Worm (Caenorhabditis elegans) whole organism, L4 larva: ENCODE data around the gene srh-272.
A peak's percentile ranks its signal among the peaks of the same experiment; 100 is the strongest.

ENCODE experiments used
- D1046.2 ChIP-seq: fragments of 200-800 bp; sonication (Bioruptor generic); IDR thresholded peaks from 2 replicates; pipeline ENCODE4 v1.3.6; 2022; ENCODE audit warnings: missing genetic modification characterization, missing compliant biosample characterization
- F10B5.3 ChIP-seq: sonication (generic microtip); optimal IDR thresholded peaks from 2 replicates; lab custom pipeline; 2016; ENCODE audit warnings: mild to moderate bottlenecking, missing genetic modification characterization, missing compliant biosample characterization
- F44E2.7 ChIP-seq: fragments of 200-800 bp; sonication (Bioruptor generic); IDR thresholded peaks from 2 replicates; pipeline ENCODE4 v2.1.2; 2022; ENCODE audit warnings: missing genetic modification characterization, missing compliant biosample characterization
- T26A8.4 ChIP-seq: fragments of 200-800 bp; sonication (Bioruptor generic); IDR thresholded peaks from 2 replicates; pipeline ENCODE4 v1.3.6; 2022; ENCODE audit warnings: missing genetic modification characterization, missing compliant biosample characterization
- Y105C5A.15 ChIP-seq: fragments of 200-800 bp; sonication (Bioruptor generic); IDR thresholded peaks from 2 replicates; pipeline ENCODE4 v1.3.6; 2022; ENCODE audit warnings: missing genetic modification characterization, missing compliant biosample characterization
- Y48G9A.11 ChIP-seq: fragments of 200-800 bp; sonication (Bioruptor generic); IDR thresholded peaks from 2 replicates; pipeline ENCODE4 v1.3.6; 2022; ENCODE audit warnings: missing genetic modification reagents, missing genetic modification characterization, missing compliant biosample characterization
- arid-1 ChIP-seq: fragments of 200-800 bp; sonication (Bioruptor generic); conservative IDR thresholded peaks from 2 replicates; pipeline ENCODE4 v1.3.6; 2022; ENCODE audit warnings: missing genetic modification reagents, missing genetic modification characterization, missing compliant biosample characterization
- ceh-20 ChIP-seq: fragments of 200-800 bp; sonication (Bioruptor generic); IDR thresholded peaks from 2 replicates; pipeline ENCODE4 v1.3.6; 2022; ENCODE audit warnings: missing genetic modification reagents, missing genetic modification characterization, missing compliant biosample characterization
- ceh-32 ChIP-seq: sonication (generic microtip); optimal IDR thresholded peaks from 2 replicates; lab custom pipeline; 2016; ENCODE audit warnings: mild to moderate bottlenecking, missing genetic modification characterization, missing compliant biosample characterization; ENCODE audit not compliant: poor library complexity
- ceh-82 ChIP-seq: sonication (generic microtip); optimal IDR thresholded peaks from 2 replicates; lab custom pipeline; 2017; ENCODE audit warnings: missing biosample characterization, missing genetic modification characterization
- ces-1 ChIP-seq: fragments of 150-350 bp; sonication (generic microtip); optimal IDR thresholded peaks from 4 replicates; lab custom pipeline; 2014; ENCODE audit warnings: missing biosample characterization, missing genetic modification reagents, missing genetic modification characterization
- daf-12 ChIP-seq: fragments of 150-350 bp; optimal IDR thresholded peaks from 2 replicates; lab custom pipeline; 2014; ENCODE audit warnings: missing biosample characterization, missing genetic modification reagents, missing genetic modification characterization
- daf-19 ChIP-seq: fragments of 200-800 bp; sonication (Bioruptor generic); conservative IDR thresholded peaks from 2 replicates; pipeline ENCODE4 v1.3.6; 2022; ENCODE audit warnings: missing genetic modification characterization, missing compliant biosample characterization
- dmd-8 ChIP-seq: fragments of 200-800 bp; sonication (Bioruptor generic); IDR thresholded peaks from 2 replicates; pipeline ENCODE4 v1.3.6; 2022; ENCODE audit warnings: missing genetic modification characterization, missing compliant biosample characterization
- dpl-1 ChIP-seq: fragments of 150-350 bp; optimal IDR thresholded peaks from 2 replicates; lab custom pipeline; 2014; ENCODE audit warnings: missing biosample characterization, missing genetic modification reagents, missing genetic modification characterization
- fos-1 ChIP-seq: fragments of 150-350 bp; optimal IDR thresholded peaks from 2 replicates; lab custom pipeline; 2014; ENCODE audit warnings: missing biosample characterization, missing genetic modification characterization
- gei-8 ChIP-seq: fragments of 200-800 bp; sonication (Bioruptor generic); optimal IDR thresholded peaks from 2 replicates; lab custom pipeline; 2018; ENCODE audit warnings: mild to moderate bottlenecking, missing genetic modification characterization, missing compliant biosample characterization
- hif-1 ChIP-seq, 2 experiments: sonication (generic microtip); optimal IDR thresholded peaks; 2 replicates each; lab custom pipeline; 2016 to 2017; ENCODE audit warnings: missing compliant biosample characterization in 2 of 2, missing genetic modification characterization in 2 of 2, missing genetic modification reagents in 2 of 2, missing genotype in 2 of 2, mild to moderate bottlenecking in 1 of 2
- lin-13 ChIP-seq: fragments of 150-350 bp; optimal IDR thresholded peaks from 2 replicates; lab custom pipeline; 2014; ENCODE audit warnings: missing biosample characterization, missing genetic modification reagents, missing genetic modification characterization
- lin-29 ChIP-seq: fragments of 200-800 bp; sonication (Bioruptor generic); IDR thresholded peaks from 2 replicates; pipeline ENCODE4 v1.3.6; 2022; ENCODE audit warnings: missing genetic modification reagents, missing genetic modification characterization, missing compliant biosample characterization
- madf-9 ChIP-seq: fragments of 200-800 bp; sonication (Bioruptor generic); conservative IDR thresholded peaks from 2 replicates; pipeline ENCODE4 v1.3.6; 2022; ENCODE audit warnings: missing genetic modification reagents, missing genetic modification characterization, missing compliant biosample characterization
- mdt-29 ChIP-seq: fragments of 200-800 bp; sonication (Bioruptor generic); IDR thresholded peaks from 2 replicates; pipeline ENCODE4 v1.3.6; 2022; ENCODE audit warnings: missing genetic modification reagents, missing genetic modification characterization, missing compliant biosample characterization
- nhr-111 ChIP-seq: fragments of 200-800 bp; sonication (Bioruptor generic); optimal IDR thresholded peaks from 2 replicates; lab custom pipeline; 2018; ENCODE audit warnings: mild to moderate bottlenecking, missing genetic modification characterization, missing compliant biosample characterization
- nhr-41 ChIP-seq: fragments of 200-800 bp; sonication (Bioruptor generic); IDR thresholded peaks from 2 replicates; pipeline ENCODE4 v1.3.6; 2022; ENCODE audit warnings: missing genetic modification reagents, missing genetic modification characterization, missing compliant biosample characterization
- nhr-48 ChIP-seq: sonication (generic microtip); optimal IDR thresholded peaks from 2 replicates; lab custom pipeline; 2016; ENCODE audit warnings: mild to moderate bottlenecking, missing genetic modification characterization, missing compliant biosample characterization
- nhr-6 ChIP-seq: fragments of 150-350 bp; optimal IDR thresholded peaks from 2 replicates; lab custom pipeline; 2014; ENCODE audit warnings: missing biosample characterization, missing genetic modification characterization
- nhr-76 ChIP-seq: fragments of 150-350 bp; optimal IDR thresholded peaks from 2 replicates; lab custom pipeline; 2014; ENCODE audit warnings: missing biosample characterization, missing genetic modification characterization
- pqm-1 ChIP-seq: sonication (generic microtip); optimal IDR thresholded peaks from 2 replicates; lab custom pipeline; 2017; ENCODE audit warnings: missing biosample characterization, missing genetic modification characterization
- snpc-1.2 ChIP-seq: fragments of 200-800 bp; sonication (Bioruptor generic); IDR thresholded peaks from 2 replicates; pipeline ENCODE4 v1.3.6; 2022; ENCODE audit warnings: missing genetic modification reagents, missing genetic modification characterization, missing compliant biosample characterization
- spr-3 ChIP-seq: fragments of 200-800 bp; sonication (Bioruptor generic); optimal IDR thresholded peaks from 2 replicates; lab custom pipeline; 2018; ENCODE audit warnings: mild to moderate bottlenecking, missing genetic modification characterization, missing compliant biosample characterization
- tag-97 ChIP-seq: fragments of 200-800 bp; sonication (Bioruptor generic); IDR thresholded peaks from 2 replicates; pipeline ENCODE4 v1.3.6; 2022; ENCODE audit warnings: missing genetic modification characterization, missing compliant biosample characterization
- unc-62 ChIP-seq, 3 experiments: fragments of 150-350 bp in 1 of 3; sonication (generic microtip); optimal IDR thresholded peaks in 2 of 3; peaks in 1 of 3; 1 replicate in 1 of 3; 2 replicates in 2 of 3; lab custom pipeline; 2014 to 2017; ENCODE audit warnings: missing biosample characterization in 3 of 3, missing genetic modification characterization in 3 of 3, missing genetic modification reagents in 3 of 3, missing genotype in 1 of 3
- vab-7 ChIP-seq: fragments of 200-800 bp; sonication (Bioruptor generic); IDR thresholded peaks from 2 replicates; pipeline ENCODE4 v1.3.6; 2022; ENCODE audit warnings: missing genetic modification reagents, missing genetic modification characterization, missing compliant biosample characterization
- zag-1 ChIP-seq: fragments of 150-350 bp; optimal IDR thresholded peaks from 2 replicates; lab custom pipeline; 2014; ENCODE audit warnings: missing biosample characterization, missing genetic modification characterization
- zfp-2 ChIP-seq: sonication (generic microtip); optimal IDR thresholded peaks from 2 replicates; lab custom pipeline; 2016; ENCODE audit warnings: mild to moderate bottlenecking, missing genetic modification characterization, missing compliant biosample characterization
- zfp-3 ChIP-seq: fragments of 200-800 bp; sonication (Bioruptor generic); conservative IDR thresholded peaks from 2 replicates; pipeline ENCODE4 v1.3.6; 2022; ENCODE audit warnings: missing genetic modification reagents, missing genetic modification characterization, missing compliant biosample characterization
- zip-11 ChIP-seq: fragments of 200-800 bp; sonication (Bioruptor generic); IDR thresholded peaks from 2 replicates; pipeline ENCODE4 v1.3.6; 2022; ENCODE audit warnings: missing genetic modification characterization, missing compliant biosample characterization
- ztf-11 ChIP-seq: fragments of 150-350 bp; optimal IDR thresholded peaks from 2 replicates; lab custom pipeline; 2014; ENCODE audit warnings: missing biosample characterization, missing genetic modification characterization

The srh-272 gene

ce11 chrV:2855473-2855872, 7.7 kb upstream of the srh-272 start, which contains the start of gene srj-57:
TSS of gene srj-57 (minus strand) at chrV:2855573.
- TF ChIP-seq dmd-8 (GFP tag; lab: Robert Waterston, UW) (no peak), nhr-48 (tag; lab: Kevin White, UChicago) (no peak), hif-1 (tag; optimal IDR thresholded peaks at IDR 0.05; lab: Kevin White, UChicago) (no peak), ceh-82 (tag; lab: Kevin White, UChicago) (no peak), lin-13 (no peak), fos-1 (tag; lab: Kevin White, UChicago) (no peak), nhr-111 (GFP tag; lab: Kevin White, UChicago) (no peak), gei-8 (no peak), ceh-20 (GFP tag; lab: Robert Waterston, UW) (no peak), F10B5.3 (tag; lab: Kevin White, UChicago) (no peak), dpl-1 (GFP tag; lab: Kevin White, UChicago) (no peak), nhr-6 (no peak), ceh-32 (tag; lab: Kevin White, UChicago) (no peak), mdt-29 (GFP tag; lab: Robert Waterston, UW) (no peak), Y105C5A.15 (GFP tag; lab: Robert Waterston, UW) (no peak), zfp-3 (GFP tag; lab: Robert Waterston, UW) (no peak)

ce11 chrV:2857842-2858241, 5.3 kb upstream of the srh-272 start, which contains the start of gene srj-55:
TSS of gene srj-55 (minus strand) at chrV:2857942.
- TF ChIP-seq daf-19 (GFP tag; lab: Robert Waterston, UW) (no peak), zfp-3 (GFP tag; lab: Robert Waterston, UW) (no peak), snpc-1.2 (GFP tag; lab: Robert Waterston, UW) (no peak), spr-3 (GFP tag; lab: Kevin White, UChicago) (no peak), pqm-1 (tag; lab: Kevin White, UChicago) (no peak), F44E2.7 (GFP tag; lab: Robert Waterston, UW) (no peak), zag-1 (tag; lab: Kevin White, UChicago) (no peak), vab-7 (GFP tag; lab: Robert Waterston, UW) (no peak), madf-9 (GFP tag; lab: Robert Waterston, UW) (no peak), zfp-2 (tag; lab: Kevin White, UChicago) (no peak), arid-1 (no peak), tag-97 (GFP tag; lab: Robert Waterston, UW) (no peak), T26A8.4 (no peak), D1046.2 (no peak), nhr-41 (no peak), ces-1 (GFP tag; lab: Kevin White, UChicago) (no peak), ztf-11 (tag; lab: Kevin White, UChicago) (no peak), Y48G9A.11 (GFP tag; lab: Robert Waterston, UW) (no peak), ceh-20 (GFP tag; lab: Robert Waterston, UW) (no peak)

DNA sequence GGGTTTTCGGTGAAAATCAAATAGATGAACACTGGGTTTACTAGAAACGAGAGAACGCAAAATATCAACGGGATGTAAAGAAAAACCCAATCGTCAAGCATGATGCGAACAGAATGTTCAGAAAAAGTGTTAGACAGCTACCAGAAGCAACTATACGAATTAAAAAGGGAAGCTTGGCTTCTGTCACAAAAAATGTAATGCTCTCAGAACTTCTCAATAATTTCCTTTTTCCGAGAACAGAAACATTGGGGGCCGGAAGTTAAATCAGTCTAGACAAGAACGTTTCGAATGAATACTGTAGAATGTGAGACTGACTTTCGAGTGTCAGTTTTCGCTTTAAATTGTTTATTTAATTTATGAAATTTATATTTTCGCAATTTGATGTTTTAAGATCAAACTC, 3.4 kb upstream of the srh-272 start, which contains the start of gene srj-54:
srj-54 (minus strand) TSS at position 101 of the 400 bp plus-strand sequence.
- TF ChIP-seq unc-62 (GFP tag; optimal IDR thresholded peaks at IDR 0.05 in 1 of 2; lab: Kevin White, UChicago) (peak in 1 of 2 experiments; percentile 74), unc-62 (tag; optimal IDR thresholded peaks at IDR 0.05; lab: Kevin White, UChicago) (no peak), zip-11 (no peak), F10B5.3 (tag; lab: Kevin White, UChicago) (no peak), lin-29 (no peak), daf-12 (tag; lab: Kevin White, UChicago) (no peak), nhr-76 (tag; lab: Kevin White, UChicago) (no peak)
